Fruit fly (Drosophila melanogaster) whole organism, wandering third instar larva: ENCODE data around the gene CG11151.

ENCODE experiments used
- Abd-B ChIP-seq: fragments of >200 bp; optimal IDR thresholded peaks from 2 replicates; lab custom pipeline; 2017; ENCODE audit warnings: missing biosample characterization, missing genetic modification characterization
- Dif ChIP-seq: fragments of 200-275, 200-300 bp; sonication (Bioruptor generic); optimal IDR thresholded peaks from 2 replicates; lab custom pipeline; 2018; ENCODE audit warnings: missing biosample characterization, missing genetic modification characterization; ENCODE audit not compliant: partially characterized antibody
- Hnf4 ChIP-seq: fragments of 200-800 bp; sonication (Bioruptor generic); optimal IDR thresholded peaks from 2 replicates; lab custom pipeline; 2016; ENCODE audit warnings: missing biosample characterization, mild to moderate bottlenecking, missing genetic modification characterization
- Mio ChIP-seq: sonication (Bioruptor generic); optimal IDR thresholded peaks from 2 replicates; lab custom pipeline; 2016; ENCODE audit warnings: missing biosample characterization, missing genetic modification characterization
- Myc ChIP-seq: fragments of >200 bp; optimal IDR thresholded peaks from 2 replicates; lab custom pipeline; 2017
- N ChIP-seq: fragments of >200 bp; optimal IDR thresholded peaks from 2 replicates; lab custom pipeline; 2018; ENCODE audit warnings: missing biosample characterization, missing external identifiers, missing genetic modification characterization
- fru ChIP-seq: fragments of 200-800 bp; sonication (Bioruptor generic); optimal IDR thresholded peaks from 3 replicates; lab custom pipeline; 2016; ENCODE audit warnings: missing biosample characterization, mild to moderate bottlenecking, missing genetic modification characterization
- lola ChIP-seq: fragments of >200 bp; optimal IDR thresholded peaks from 2 replicates; lab custom pipeline; 2017; ENCODE audit warnings: missing biosample characterization, missing genetic modification characterization
- psq ChIP-seq: fragments of 200-800 bp; sonication (Bioruptor generic); optimal IDR thresholded peaks from 3 replicates; lab custom pipeline; 2017; ENCODE audit warnings: missing biosample characterization, mild to moderate bottlenecking, missing genetic modification characterization, moderate library complexity

DNA sequence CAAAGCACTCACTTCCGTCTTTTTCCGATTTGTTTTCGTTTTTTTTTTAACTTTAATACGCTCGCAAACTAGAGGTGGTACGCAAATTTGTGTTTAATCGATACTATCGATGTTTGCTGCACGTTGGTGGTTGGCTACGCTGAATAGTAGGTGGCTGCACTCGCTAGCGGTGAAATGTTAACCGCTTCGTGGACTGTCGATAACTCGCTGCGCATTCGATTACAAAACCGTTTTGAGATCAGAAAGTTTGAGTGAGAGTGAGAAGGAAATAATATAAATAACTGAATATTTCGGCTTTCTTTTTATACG lies 3.4 kb upstream of the CG11151 start, which contains the start of gene g:
- TF ChIP-seq lola (GFP tag; lab: Kevin White, UChicago) (no peak), Myc (peak; percentile 59), Hnf4 (GFP tag; lab: Kevin White, UChicago) (peak; percentile 13), fru (GFP tag; lab: Kevin White, UChicago) (no peak), N (GFP tag; lab: Kevin White, UChicago) (no peak), Mio (GFP tag; lab: Kevin White, UChicago) (no peak), Dif (GFP tag; lab: Kevin White, UChicago) (no peak), Abd-B (no peak), psq (no peak)
